Worm (Caenorhabditis elegans) whole organism, L4 larva: Measurements from ENCODE around the gene lsm-3.

Source experiments
- D1046.2 ChIP-seq: fragments of 200-800 bp; sonication (Bioruptor generic); IDR thresholded peaks from 2 replicates; pipeline ENCODE4 v1.3.6; 2022; ENCODE audit warnings: missing genetic modification characterization, missing compliant biosample characterization
- F10B5.3 ChIP-seq: sonication (generic microtip); optimal IDR thresholded peaks from 2 replicates; lab custom pipeline; 2016; ENCODE audit warnings: mild to moderate bottlenecking, missing genetic modification characterization, missing compliant biosample characterization
- T26A8.4 ChIP-seq: fragments of 200-800 bp; sonication (Bioruptor generic); IDR thresholded peaks from 2 replicates; pipeline ENCODE4 v1.3.6; 2022; ENCODE audit warnings: missing genetic modification characterization, missing compliant biosample characterization
- Y105C5A.15 ChIP-seq: fragments of 200-800 bp; sonication (Bioruptor generic); IDR thresholded peaks from 2 replicates; pipeline ENCODE4 v1.3.6; 2022; ENCODE audit warnings: missing genetic modification characterization, missing compliant biosample characterization
- ama-1 ChIP-seq: fragments of 150-350 bp; optimal IDR thresholded peaks from 2 replicates; lab custom pipeline; 2014; ENCODE audit warnings: inconsistent platforms, mixed read lengths
- attf-4 ChIP-seq: sonication (generic microtip); optimal IDR thresholded peaks from 3 replicates; lab custom pipeline; 2017; ENCODE audit warnings: missing biosample characterization, missing genetic modification characterization
- ceh-62 ChIP-seq: sonication (generic microtip); optimal IDR thresholded peaks from 2 replicates; lab custom pipeline; 2017; ENCODE audit warnings: missing biosample characterization, missing genetic modification characterization
- ces-1 ChIP-seq: fragments of 150-350 bp; sonication (generic microtip); optimal IDR thresholded peaks from 4 replicates; lab custom pipeline; 2014; ENCODE audit warnings: missing biosample characterization, missing genetic modification reagents, missing genetic modification characterization
- cey-2 ChIP-seq: sonication (generic microtip); optimal IDR thresholded peaks from 3 replicates; lab custom pipeline; 2017; ENCODE audit warnings: missing genetic modification characterization, mild to moderate bottlenecking, missing compliant biosample characterization, antibody characterized with exemption, borderline replicate concordance; ENCODE audit not compliant: insufficient read depth
- daf-16 ChIP-seq, 3 experiments: sonication (generic microtip); optimal IDR thresholded peaks; 2 replicates each; lab custom pipeline; 2016 to 2017; ENCODE audit warnings: missing genetic modification characterization in 3 of 3, missing genetic modification reagents in 3 of 3, mild to moderate bottlenecking in 2 of 3, missing compliant biosample characterization in 2 of 3, missing biosample characterization in 1 of 3, moderate library complexity in 1 of 3
- daf-8 ChIP-seq: fragments of 200-800 bp; sonication (Bioruptor generic); IDR thresholded peaks from 2 replicates; pipeline ENCODE4 v1.3.6; 2022; ENCODE audit warnings: missing genetic modification characterization, missing compliant biosample characterization
- dmd-9 ChIP-seq: fragments of 200-800 bp; sonication (Bioruptor generic); IDR thresholded peaks from 2 replicates; pipeline ENCODE4 v1.3.6; 2022; ENCODE audit warnings: missing genetic modification reagents, missing genetic modification characterization, missing compliant biosample characterization
- dve-1 ChIP-seq: sonication (generic microtip); optimal IDR thresholded peaks from 2 replicates; lab custom pipeline; 2017; ENCODE audit warnings: antibody characterized with exemption, mild to moderate bottlenecking, missing genetic modification characterization, missing compliant biosample characterization; ENCODE audit not compliant: insufficient read depth
- egl-27 ChIP-seq: sonication (generic microtip); optimal IDR thresholded peaks from 3 replicates; lab custom pipeline; 2017; ENCODE audit warnings: missing biosample characterization, missing genetic modification reagents, missing genetic modification characterization
- gei-8 ChIP-seq: fragments of 200-800 bp; sonication (Bioruptor generic); optimal IDR thresholded peaks from 2 replicates; lab custom pipeline; 2018; ENCODE audit warnings: mild to moderate bottlenecking, missing genetic modification characterization, missing compliant biosample characterization
- hlh-30 ChIP-seq: sonication (generic microtip); optimal IDR thresholded peaks from 2 replicates; lab custom pipeline; 2017; ENCODE audit warnings: antibody characterized with exemption, mild to moderate bottlenecking, missing genetic modification characterization, missing compliant biosample characterization; ENCODE audit not compliant: insufficient read depth
- hmg-1.1 ChIP-seq: fragments of 200-800 bp; sonication (Bioruptor generic); IDR thresholded peaks from 2 replicates; pipeline ENCODE4 v1.3.6; 2022; ENCODE audit warnings: missing genetic modification reagents, missing genetic modification characterization, missing compliant biosample characterization
- lim-7 ChIP-seq: fragments of 200-800 bp; sonication (Bioruptor generic); IDR thresholded peaks from 2 replicates; pipeline ENCODE4 v1.3.6; 2022; ENCODE audit warnings: missing genetic modification characterization, missing compliant biosample characterization
- lir-3 ChIP-seq: sonication (generic microtip); optimal IDR thresholded peaks from 2 replicates; lab custom pipeline; 2016; ENCODE audit warnings: mild to moderate bottlenecking, missing genetic modification characterization, missing compliant biosample characterization
- lsy-2 ChIP-seq, 2 experiments: fragments of 150-350 bp in 1 of 2; sonication (generic microtip) in 1 of 2; optimal IDR thresholded peaks; 2 replicates each; lab custom pipeline; 2014 to 2017; ENCODE audit warnings: missing biosample characterization in 2 of 2, missing genetic modification characterization in 2 of 2
- mdl-1 ChIP-seq, 2 experiments: fragments of 150-350 bp in 1 of 2; sonication (generic microtip) in 1 of 2; optimal IDR thresholded peaks; 2 replicates each; lab custom pipeline; 2014 to 2017; ENCODE audit warnings: missing biosample characterization in 2 of 2, missing genetic modification characterization in 2 of 2
- mep-1 ChIP-seq: fragments of 150-350 bp; sonication (generic microtip); optimal IDR thresholded peaks from 3 replicates; lab custom pipeline; 2014; ENCODE audit warnings: missing biosample characterization, missing genetic modification characterization
- mes-2 ChIP-seq: sonication (generic microtip); optimal IDR thresholded peaks from 2 replicates; lab custom pipeline; 2016; ENCODE audit warnings: missing genotype, mild to moderate bottlenecking, missing genetic modification characterization, missing compliant biosample characterization; ENCODE audit not compliant: poor library complexity, severe bottlenecking
- mxl-3 ChIP-seq: fragments of 200-800 bp; sonication (Bioruptor generic); optimal IDR thresholded peaks from 2 replicates; lab custom pipeline; 2018; ENCODE audit warnings: mild to moderate bottlenecking, missing genetic modification characterization, missing compliant biosample characterization
- nhr-111 ChIP-seq: fragments of 200-800 bp; sonication (Bioruptor generic); optimal IDR thresholded peaks from 2 replicates; lab custom pipeline; 2018; ENCODE audit warnings: mild to moderate bottlenecking, missing genetic modification characterization, missing compliant biosample characterization
- nhr-237 ChIP-seq: sonication (generic microtip); optimal IDR thresholded peaks from 2 replicates; lab custom pipeline; 2017; ENCODE audit warnings: missing biosample characterization, missing genetic modification characterization
- nhr-28 ChIP-seq: fragments of 150-350 bp; optimal IDR thresholded peaks from 2 replicates; lab custom pipeline; 2014; ENCODE audit warnings: missing biosample characterization, missing genetic modification characterization
- nhr-48 ChIP-seq: sonication (generic microtip); optimal IDR thresholded peaks from 2 replicates; lab custom pipeline; 2016; ENCODE audit warnings: mild to moderate bottlenecking, missing genetic modification characterization, missing compliant biosample characterization
- spr-1 ChIP-seq: sonication (generic microtip); optimal IDR thresholded peaks from 2 replicates; lab custom pipeline; 2016; ENCODE audit warnings: mild to moderate bottlenecking, missing genetic modification characterization, missing compliant biosample characterization
- tra-1 ChIP-seq: fragments of 200-800 bp; sonication (Bioruptor generic); IDR thresholded peaks from 2 replicates; pipeline ENCODE4 v1.3.6; 2022; ENCODE audit warnings: missing genetic modification reagents, missing genetic modification characterization, missing compliant biosample characterization
- unc-130 ChIP-seq: sonication (generic microtip); optimal IDR thresholded peaks from 2 replicates; lab custom pipeline; 2016; ENCODE audit warnings: missing genetic modification reagents, missing genetic modification characterization, missing compliant biosample characterization
- unc-39 ChIP-seq: sonication (generic microtip); optimal IDR thresholded peaks from 2 replicates; lab custom pipeline; 2017; ENCODE audit warnings: missing biosample characterization, missing genetic modification characterization
- unc-62 ChIP-seq, 3 experiments: fragments of 150-350 bp in 1 of 3; sonication (generic microtip); optimal IDR thresholded peaks in 2 of 3; peaks in 1 of 3; 1 replicate in 1 of 3; 2 replicates in 2 of 3; lab custom pipeline; 2014 to 2017; ENCODE audit warnings: missing biosample characterization in 3 of 3, missing genetic modification characterization in 3 of 3, missing genetic modification reagents in 3 of 3, missing genotype in 1 of 3
- zag-1 ChIP-seq: fragments of 150-350 bp; optimal IDR thresholded peaks from 2 replicates; lab custom pipeline; 2014; ENCODE audit warnings: missing biosample characterization, missing genetic modification characterization
- zip-11 ChIP-seq: fragments of 200-800 bp; sonication (Bioruptor generic); IDR thresholded peaks from 2 replicates; pipeline ENCODE4 v1.3.6; 2022; ENCODE audit warnings: missing genetic modification characterization, missing compliant biosample characterization
- ztf-7 ChIP-seq: fragments of 150-350 bp; optimal IDR thresholded peaks from 2 replicates; lab custom pipeline; 2014; ENCODE audit warnings: missing biosample characterization, missing genetic modification characterization

lsm-3 gene

DNA sequence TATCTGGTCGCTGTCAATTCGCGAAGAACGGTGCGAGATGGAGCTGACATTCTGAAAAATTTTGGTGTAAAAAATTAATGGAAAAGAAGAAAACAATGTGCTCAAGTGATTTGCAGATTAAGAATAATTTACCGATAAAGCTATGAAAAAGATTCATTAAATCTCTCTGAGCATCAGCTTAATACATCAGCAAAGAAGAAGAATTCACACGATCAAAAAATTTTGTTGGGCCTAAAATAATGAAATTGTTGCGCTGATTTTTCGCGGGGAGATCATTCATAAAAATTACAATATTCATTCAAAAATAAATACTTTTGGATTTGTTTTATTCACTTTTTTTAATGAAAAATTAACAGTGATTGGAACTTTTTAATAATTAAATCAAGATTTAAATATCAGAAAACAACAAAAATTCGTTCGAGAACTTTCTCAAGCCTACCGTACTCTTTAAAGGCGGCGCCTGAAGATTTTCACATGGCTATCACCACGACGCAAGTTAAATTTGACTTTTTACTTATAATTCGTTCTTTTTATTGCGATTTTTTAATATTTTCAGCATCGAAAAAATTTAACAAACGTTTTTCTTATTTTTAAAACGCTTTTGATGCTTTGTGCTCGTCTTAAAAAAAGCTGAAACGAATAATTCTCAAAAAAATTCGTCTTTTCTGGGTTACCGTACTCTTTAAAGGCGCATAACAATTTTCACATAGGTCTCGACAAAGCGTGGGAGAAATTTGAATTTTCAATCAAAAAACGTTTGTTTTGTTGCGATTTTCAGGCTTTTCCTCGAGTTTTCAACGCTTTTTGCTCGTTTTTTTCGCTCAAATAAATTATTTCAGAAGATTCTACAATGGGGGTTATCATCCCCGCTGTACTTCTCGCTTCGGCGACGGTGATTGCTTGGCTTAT, 13.7 kb downstream of the lsm-3 start, which contains the start of the genes memi-2 and cyp-31A5:
Gene memi-2 (minus strand): TSS at position 51 of the 909 bp plus-strand sequence.
Gene cyp-31A5 (plus strand): TSS at position 834 of the 909 bp plus-strand sequence.
- TF ChIP-seq unc-62 (GFP tag; optimal IDR thresholded peaks at IDR 0.05 in 1 of 2; lab: Kevin White, UChicago): peak in 1 of 2 experiments; percentile 41
- TF ChIP-seq unc-62 (tag; optimal IDR thresholded peaks at IDR 0.05; lab: Kevin White, UChicago): no peak
- TF ChIP-seq nhr-28 (tag; lab: Kevin White, UChicago): no peak
- no peak for TF ChIP-seq unc-39 (tag; lab: Kevin White, UChicago)
- TF ChIP-seq D1046.2 (GFP tag; lab: Robert Waterston, UW): no peak
- TF ChIP-seq gei-8: no peak
- TF ChIP-seq zag-1 (tag; lab: Kevin White, UChicago): no peak
- TF ChIP-seq ztf-7 (tag; lab: Kevin White, UChicago): no peak
- TF ChIP-seq F10B5.3: no peak
- no peak for TF ChIP-seq dmd-9 (GFP tag; lab: Robert Waterston, UW)
- TF ChIP-seq nhr-48 (tag; lab: Kevin White, UChicago): no peak
- TF ChIP-seq unc-130 (GFP tag; lab: Kevin White, UChicago): peak; percentile 19
- TF ChIP-seq, all 104 proteins: peak for 2

DNA sequence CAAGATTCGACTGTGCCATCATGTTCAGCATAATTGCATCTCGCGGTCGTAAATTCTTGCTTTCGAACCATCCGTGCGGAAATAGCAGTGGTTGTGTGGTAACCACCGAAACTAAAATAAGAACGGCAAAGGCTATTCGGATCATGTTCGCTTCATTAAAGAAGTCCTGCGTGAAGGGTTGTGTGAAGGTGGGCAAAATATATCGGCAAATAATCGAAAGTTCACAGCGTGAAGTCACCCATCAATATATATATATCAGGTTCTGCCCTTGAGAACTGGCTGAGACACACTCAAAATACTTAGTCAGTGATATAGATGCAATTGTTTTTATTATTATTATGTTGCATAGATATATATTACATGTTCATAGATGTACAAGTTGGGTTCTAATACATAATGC, 21.0 kb downstream of the lsm-3 start, which contains the start of gene Y62E10A.19:
Gene Y62E10A.19 (minus strand): TSS at position 289 of the 400 bp plus-strand sequence.
- TF ChIP-seq nhr-237 (tag; lab: Kevin White, UChicago) (no peak), unc-62 (GFP tag; optimal IDR thresholded peaks at IDR 0.05 in 1 of 2; lab: Kevin White, UChicago) (peak in 1 of 2 experiments; percentile 69), unc-62 (tag; optimal IDR thresholded peaks at IDR 0.05; lab: Kevin White, UChicago) (no peak)

ce11 chrIV:13412845-13413383, 25.9 kb downstream of the lsm-3 start, which contains the start of gene gcl-1:
Gene gcl-1 (minus strand): TSS chrIV:13412895.
- TF ChIP-seq lsy-2 (tag; optimal IDR thresholded peaks at IDR 0.05; lab: Kevin White, UChicago) (peak in 1 of 2 experiments; percentile 28), mdl-1 (tag; optimal IDR thresholded peaks at IDR 0.05; lab: Kevin White, UChicago) (peak in 1 of 2 experiments; percentile 13), daf-8 (GFP tag; lab: Robert Waterston, UW) (no peak), nhr-48 (tag; lab: Kevin White, UChicago) (no peak), daf-16 (GFP tag; optimal IDR thresholded peaks at IDR 0.05; lab: Kevin White, UChicago) (no peak), daf-16 (tag; optimal IDR thresholded peaks at IDR 0.05; lab: Kevin White, UChicago) (peak; percentile 50), lir-3 (tag; lab: Kevin White, UChicago) (no peak), cey-2 (tag; lab: Kevin White, UChicago) (no peak), spr-1 (tag; lab: Kevin White, UChicago) (no peak), hmg-1.1 (GFP tag; lab: Robert Waterston, UW) (peak; percentile 47; the same call in 1 of the 2 replicates), mes-2 (peak; percentile 33), mxl-3 (GFP tag; lab: Kevin White, UChicago) (peak; percentile 71), T26A8.4 (GFP tag; lab: Robert Waterston, UW) (no peak), egl-27 (tag; lab: Kevin White, UChicago) (no peak), lim-7 (GFP tag; lab: Robert Waterston, UW) (no peak), dve-1 (tag; lab: Kevin White, UChicago) (peak; percentile 25), hlh-30 (tag; lab: Kevin White, UChicago) (peak; percentile 91), ama-1 (lab: Kevin White, UChicago) (no peak), ceh-62 (no peak), D1046.2 (GFP tag; lab: Robert Waterston, UW) (no peak), zip-11 (GFP tag; lab: Robert Waterston, UW) (no peak), tra-1 (GFP tag; lab: Robert Waterston, UW) (no peak), mep-1 (tag; lab: Kevin White, UChicago) (peak; percentile 4), attf-4 (tag; lab: Kevin White, UChicago) (no peak), nhr-111 (GFP tag; lab: Kevin White, UChicago) (no peak), ces-1 (GFP tag; lab: Kevin White, UChicago) (no peak), Y105C5A.15 (GFP tag; lab: Robert Waterston, UW) (no peak)
- TF ChIP-seq, all 104 proteins: peak for 9
